Worm (Caenorhabditis elegans): ENCODE data around the gene C17B7.12.

C17B7.12 gene

ce11 chrV:3344001-3344400 lies 9.0 kb upstream of the C17B7.12 start (continued):
- TF ChIP-seq mdl-1 (tag; optimal IDR thresholded peaks at IDR 0.05) (no peak), madf-9 (GFP tag; conservative IDR thresholded peaks at IDR 0.05) (no peak), hif-1 (tag; optimal IDR thresholded peaks at IDR 0.05) (peak in 1 of 2 experiments; percentile 59), dmd-6 (GFP tag; IDR thresholded peaks at IDR 0.05) (peak; percentile 22; the same call in 1 of the 2 replicates), set-16 (GFP tag; IDR thresholded peaks at IDR 0.05) (no peak), unc-62 (GFP tag; optimal IDR thresholded peaks at IDR 0.05 in 1 of 2) (peak in 1 of 2 experiments; percentile 88), unc-62 (tag; optimal IDR thresholded peaks at IDR 0.05) (no peak)

- TF ChIP-seq nhr-28 (tag; optimal IDR thresholded peaks at IDR 0.05) (peak; percentile 23), T26A8.4 (GFP tag; IDR thresholded peaks at IDR 0.05) (no peak), aha-1 (tag) (peak; percentile 94), daf-8 (GFP tag; IDR thresholded peaks at IDR 0.05) (no peak)
These were observed 6.5 kb upstream of the C17B7.12 start, which contains the start of gene fbxa-65 for ce11 chrV:3346434-3347019. Gene fbxa-65, minus strand, starts transcription at chrV:3346484.

ce11 chrV:3347486-3347885 lies 5.5 kb upstream of the C17B7.12 start:
- TF ChIP-seq ama-1 (optimal IDR thresholded peaks at IDR 0.05), result no peak
- peak; percentile 64 for TF ChIP-seq hlh-11 (tag; optimal IDR thresholded peaks at IDR 0.05)
- peak; percentile 58 for TF ChIP-seq dmd-6 (GFP tag; IDR thresholded peaks at IDR 0.05)
- TF ChIP-seq daf-16 (GFP tag; optimal IDR thresholded peaks at IDR 0.05), result peak in 1 of 2 experiments; percentile 82
- no peak for TF ChIP-seq daf-16 (tag; optimal IDR thresholded peaks at IDR 0.05)
- 0 out of 2 replicates have a peak, but pooled peaks have one; percentile 47 for TF ChIP-seq ceh-20 (GFP tag; IDR thresholded peaks at IDR 0.05)
- TF ChIP-seq nhr-48 (tag; optimal IDR thresholded peaks at IDR 0.05), result peak; percentile 2
- no peak for TF ChIP-seq dmd-9 (GFP tag; IDR thresholded peaks at IDR 0.05)
- peak; percentile 40 for TF ChIP-seq aha-1 (tag)

ce11 chrV:3349877-3350276 lies 3.1 kb upstream of the C17B7.12 start, which contains the start of gene C17B7.15:
Gene C17B7.15, plus strand, starts transcription at chrV:3350177.
- peak in 1 of 2 experiments; percentile 60 for TF ChIP-seq daf-16 (GFP tag; optimal IDR thresholded peaks at IDR 0.05)
- TF ChIP-seq daf-16 (tag; optimal IDR thresholded peaks at IDR 0.05), result no peak
- no peak for TF ChIP-seq nhr-28 (tag; optimal IDR thresholded peaks at IDR 0.05)

ce11 chrV:3351266-3351665 lies 1.8 kb upstream of the C17B7.12 start, which contains the start of gene str-63:
Gene str-63, plus strand, starts transcription at chrV:3351566.
- TF ChIP-seq Y48G9A.11 (GFP tag; IDR thresholded peaks at IDR 0.05), result no peak
- no peak for TF ChIP-seq lim-7 (GFP tag; IDR thresholded peaks at IDR 0.05)
- TF ChIP-seq mes-2 (tag; optimal IDR thresholded peaks at IDR 0.05; ENCODE audit: poor library complexity, severe bottlenecking), result no peak

- TF ChIP-seq unc-62 (GFP tag; optimal IDR thresholded peaks at IDR 0.05 in 1 of 2) (peak in 1 of 2 experiments; percentile 28), unc-62 (tag; optimal IDR thresholded peaks at IDR 0.05) (no peak), mep-1 (tag; optimal IDR thresholded peaks at IDR 0.05) (no peak), mes-2 (tag; optimal IDR thresholded peaks at IDR 0.05; ENCODE audit: poor library complexity, severe bottlenecking) (no peak), zag-1 (tag; optimal IDR thresholded peaks at IDR 0.05) (no peak)
These were observed 2.5 kb downstream of the C17B7.12 start for ce11 chrV:3355544-3355943.

ce11 chrV:3357106-3357505 lies 4.1 kb downstream of the C17B7.12 start, which contains the start of gene scrm-3:
Gene scrm-3, minus strand, starts transcription at chrV:3357206.
- TF ChIP-seq Y75B8A.6 (GFP tag; IDR thresholded peaks at IDR 0.05), result no peak
- TF ChIP-seq dpl-1 (GFP tag; optimal IDR thresholded peaks at IDR 0.05), result no peak
- TF ChIP-seq daf-12 (tag; optimal IDR thresholded peaks at IDR 0.05), result no peak
- no peak for TF ChIP-seq lir-3 (tag; optimal IDR thresholded peaks at IDR 0.05)
- TF ChIP-seq D1046.2 (GFP tag; IDR thresholded peaks at IDR 0.05), result no peak
- TF ChIP-seq aly-2 (tag; optimal IDR thresholded peaks at IDR 0.05), result no peak
- no peak for TF ChIP-seq Y105C5A.15 (GFP tag; IDR thresholded peaks at IDR 0.05)
- TF ChIP-seq nhr-10 (tag; optimal IDR thresholded peaks at IDR 0.05), result no peak
- no peak for TF ChIP-seq T26A8.4 (GFP tag; IDR thresholded peaks at IDR 0.05)
- TF ChIP-seq ctbp-1 (GFP tag; IDR thresholded peaks at IDR 0.05), result no peak
